Fruit fly (Drosophila melanogaster) whole organism, embryonic: Measurements from ENCODE around the gene CG14646.

Experiments
- Abd-B ChIP-seq: fragments of 200-800 bp; sonication (Bioruptor generic); optimal IDR thresholded peaks from 2 replicates; lab custom pipeline; 2018; ENCODE audit warnings: missing biosample characterization, mild to moderate bottlenecking, missing genetic modification characterization, moderate library complexity
- Bdp1 ChIP-seq: fragments of 200-800 bp; sonication (Bioruptor generic); optimal IDR thresholded peaks from 3 replicates; lab custom pipeline; 2016; ENCODE audit warnings: missing biosample characterization, missing genetic modification characterization
- CG10462 ChIP-seq: fragments of 200-800 bp; sonication (Bioruptor generic); optimal IDR thresholded peaks from 2 replicates; lab custom pipeline; 2016; ENCODE audit warnings: missing biosample characterization, missing genetic modification characterization
- CG10979 ChIP-seq: fragments of 200-800 bp; sonication (Bioruptor generic); optimal IDR thresholded peaks from 2 replicates; lab custom pipeline; 2018; ENCODE audit warnings: missing biosample characterization, mild to moderate bottlenecking, missing genetic modification characterization, moderate library complexity
- CG12219 ChIP-seq: fragments of 200-800 bp; sonication (Bioruptor generic); optimal IDR thresholded peaks from 3 replicates; lab custom pipeline; 2018; ENCODE audit warnings: missing biosample characterization, mild to moderate bottlenecking, missing genetic modification characterization
- CG12236 ChIP-seq: fragments of 200-800 bp; sonication (Bioruptor generic); optimal IDR thresholded peaks from 2 replicates; lab custom pipeline; 2016; ENCODE audit warnings: missing biosample characterization, missing genetic modification characterization
- CG14965 ChIP-seq: fragments of 200-800 bp; sonication (Bioruptor generic); optimal IDR thresholded peaks from 2 replicates; lab custom pipeline; 2016; ENCODE audit warnings: missing biosample characterization, missing genetic modification characterization, borderline replicate concordance
- CG1603 ChIP-seq: fragments of 200-800 bp; sonication (Bioruptor generic); optimal IDR thresholded peaks from 2 replicates; lab custom pipeline; 2019; ENCODE audit warnings: missing biosample characterization, mild to moderate bottlenecking, missing genetic modification characterization, moderate library complexity
- CG16813 ChIP-seq: fragments of 200-800 bp; sonication (Bioruptor generic); IDR thresholded peaks from 3 replicates; pipeline ENCODE4 v1.3.6; 2022; ENCODE audit warnings: missing biosample characterization, missing genetic modification characterization; ENCODE audit not compliant: partially characterized antibody
- CG17359 ChIP-seq: fragments of 200-800 bp; sonication (Bioruptor generic); optimal IDR thresholded peaks from 3 replicates; lab custom pipeline; 2018; ENCODE audit warnings: missing biosample characterization, mild to moderate bottlenecking, missing genetic modification characterization, moderate library complexity
- CG17361 ChIP-seq: fragments of 200-800 bp; sonication (Bioruptor generic); IDR thresholded peaks from 3 replicates; pipeline ENCODE4 v1.3.6; 2022; ENCODE audit warnings: missing biosample characterization, missing genetic modification characterization
- CG18011 ChIP-seq: fragments of 200-800 bp; sonication (Bioruptor generic); optimal IDR thresholded peaks from 2 replicates; lab custom pipeline; 2017; ENCODE audit warnings: missing biosample characterization, missing genetic modification characterization, mild to moderate bottlenecking, moderate library complexity, missing genotype
- CG3163 ChIP-seq: fragments of 200-800 bp; sonication (Bioruptor generic); optimal IDR thresholded peaks from 3 replicates; lab custom pipeline; 2016; ENCODE audit warnings: missing biosample characterization, missing genetic modification characterization
- CG33213 ChIP-seq: fragments of 200-800 bp; sonication (Bioruptor generic); optimal IDR thresholded peaks from 3 replicates; lab custom pipeline; 2016; ENCODE audit warnings: missing biosample characterization, missing genetic modification characterization
- CG34422 ChIP-seq: fragments of 200-800 bp; sonication (Bioruptor generic); IDR thresholded peaks from 3 replicates; pipeline ENCODE4 v1.3.6; 2022; ENCODE audit warnings: missing biosample characterization, missing genetic modification characterization
- CG3847 ChIP-seq: fragments of 200-800 bp; sonication (Bioruptor generic); IDR thresholded peaks from 2 replicates; pipeline ENCODE4 v1.3.6; 2022; ENCODE audit warnings: missing biosample characterization, missing genetic modification characterization
- CG4617 ChIP-seq: fragments of 200-800 bp; sonication (Bioruptor generic); optimal IDR thresholded peaks from 3 replicates; lab custom pipeline; 2016; ENCODE audit warnings: missing biosample characterization, missing genetic modification characterization, borderline replicate concordance
- CG6254 ChIP-seq: fragments of 200-800 bp; sonication (Bioruptor generic); optimal IDR thresholded peaks from 3 replicates; lab custom pipeline; 2017; ENCODE audit warnings: mild to moderate bottlenecking, missing biosample characterization, missing genetic modification reagents, missing genetic modification characterization
- CG6765 ChIP-seq: fragments of 200-800 bp; sonication (Bioruptor generic); optimal IDR thresholded peaks from 3 replicates; lab custom pipeline; 2017; ENCODE audit warnings: missing biosample characterization, mild to moderate bottlenecking, missing genetic modification characterization
- CG7786 ChIP-seq: fragments of 200-800 bp; sonication (Bioruptor generic); optimal IDR thresholded peaks from 2 replicates; lab custom pipeline; 2016; ENCODE audit warnings: missing biosample characterization, missing genetic modification characterization
- CG7928 ChIP-seq: fragments of 200-800 bp; sonication (Bioruptor generic); optimal IDR thresholded peaks from 2 replicates; lab custom pipeline; 2017; ENCODE audit warnings: missing biosample characterization, mild to moderate bottlenecking, missing genetic modification characterization
- Dfd ChIP-seq, 2 experiments: fragments of >200 bp; optimal IDR thresholded peaks; 2 replicates each; lab custom pipeline; 2017; ENCODE audit warnings: missing biosample characterization in 2 of 2, missing genetic modification characterization in 2 of 2
- Dp ChIP-seq: fragments of 200-800 bp; sonication (Bioruptor generic); optimal IDR thresholded peaks from 2 replicates; lab custom pipeline; 2018; ENCODE audit warnings: missing biosample characterization, mild to moderate bottlenecking, missing genetic modification characterization, moderate library complexity
- HmgZ ChIP-seq: fragments of 200-800 bp; sonication (Bioruptor generic); optimal IDR thresholded peaks from 2 replicates; lab custom pipeline; 2018; ENCODE audit warnings: missing biosample characterization, mild to moderate bottlenecking, missing genetic modification characterization
- Kr ChIP-seq: fragments of 200-800 bp; sonication (Bioruptor generic); optimal IDR thresholded peaks from 2 replicates; lab custom pipeline; 2017; ENCODE audit warnings: missing biosample characterization, mild to moderate bottlenecking, missing genetic modification characterization
- MBD-R2 ChIP-seq: fragments of 200-800 bp; sonication (Bioruptor generic); IDR thresholded peaks from 2 replicates; pipeline ENCODE4 v1.3.6; 2022; ENCODE audit warnings: missing biosample characterization, missing genetic modification characterization
- Myb ChIP-seq: fragments of 200-800 bp; sonication (Bioruptor generic); optimal IDR thresholded peaks from 2 replicates; lab custom pipeline; 2016; ENCODE audit warnings: missing biosample characterization, missing genetic modification characterization
- NC2α ChIP-seq: fragments of 200-800 bp; sonication (Bioruptor generic); optimal IDR thresholded peaks from 2 replicates; lab custom pipeline; 2016; ENCODE audit warnings: missing biosample characterization, missing genetic modification characterization
- NFAT ChIP-seq: fragments of 200-800 bp; sonication (Bioruptor generic); IDR thresholded peaks from 2 replicates; pipeline ENCODE4 v1.3.6; 2022; ENCODE audit warnings: missing biosample characterization, missing genetic modification characterization
- Oli ChIP-seq: fragments of 200-800 bp; sonication (Bioruptor generic); optimal IDR thresholded peaks from 2 replicates; lab custom pipeline; 2018; ENCODE audit warnings: missing biosample characterization, mild to moderate bottlenecking, missing genetic modification characterization, moderate library complexity
- Pdp1 ChIP-seq, 2 experiments: fragments of 200-800 bp; sonication (Bioruptor generic); optimal IDR thresholded peaks; 3 replicates each; lab custom pipeline; 2016; ENCODE audit warnings: missing biosample characterization in 2 of 2, missing genetic modification characterization in 2 of 2, mild to moderate bottlenecking in 1 of 2, moderate library complexity in 1 of 2
- Side ChIP-seq: fragments of 200-800 bp; sonication (Bioruptor generic); optimal IDR thresholded peaks from 2 replicates; lab custom pipeline; 2016; ENCODE audit warnings: missing biosample characterization, missing genetic modification characterization
- Sox102F ChIP-seq: fragments of 200-800 bp; sonication (Bioruptor generic); optimal IDR thresholded peaks from 2 replicates; lab custom pipeline; 2018; ENCODE audit warnings: missing biosample characterization, mild to moderate bottlenecking, missing genetic modification characterization, moderate library complexity
- Taf1 ChIP-seq: fragments of 200-800 bp; sonication (Bioruptor generic); IDR thresholded peaks from 2 replicates; pipeline ENCODE4 v1.3.6; 2022; ENCODE audit warnings: missing biosample characterization, missing genetic modification characterization
- dan ChIP-seq: fragments of 200-800 bp; sonication (Bioruptor generic); IDR thresholded peaks from 2 replicates; pipeline ENCODE4 v1.3.6; 2022; ENCODE audit warnings: missing biosample characterization, missing genetic modification characterization
- dm ChIP-seq: fragments of 200-800 bp; sonication (Bioruptor generic); optimal IDR thresholded peaks from 3 replicates; lab custom pipeline; 2016; ENCODE audit warnings: missing biosample characterization, missing genetic modification characterization
- dmrt11E ChIP-seq: fragments of 200-800 bp; sonication (Bioruptor generic); optimal IDR thresholded peaks from 3 replicates; lab custom pipeline; 2018; ENCODE audit warnings: missing biosample characterization, mild to moderate bottlenecking, missing genetic modification characterization, moderate library complexity
- eyg ChIP-seq: fragments of 200-800 bp; sonication (Bioruptor generic); optimal IDR thresholded peaks from 3 replicates; lab custom pipeline; 2016; ENCODE audit warnings: missing biosample characterization, missing genetic modification characterization
- grau ChIP-seq: fragments of 200-800 bp; optimal IDR thresholded peaks from 3 replicates; lab custom pipeline; 2019; ENCODE audit warnings: missing biosample characterization, mild to moderate bottlenecking, missing genetic modification characterization, moderate library complexity
- ind ChIP-seq: fragments of 200-800 bp; sonication (Bioruptor generic); optimal IDR thresholded peaks from 3 replicates; lab custom pipeline; 2016; ENCODE audit warnings: missing biosample characterization, missing genetic modification characterization
- lov ChIP-seq, 2 experiments: fragments of 200-800 bp in 1 of 2; fragments of >200 bp in 1 of 2; sonication (Bioruptor generic) in 1 of 2; IDR thresholded peaks in 1 of 2; optimal IDR thresholded peaks in 1 of 2; 2 replicates in 1 of 2; 3 replicates in 1 of 2; pipeline versions ENCODE4 v1.3.6 to Lab custom; 2017 to 2022; ENCODE audit warnings: missing biosample characterization in 1 of 2, missing genetic modification characterization in 1 of 2
- pb ChIP-seq: fragments of 200-800 bp; sonication (Bioruptor generic); optimal IDR thresholded peaks from 3 replicates; lab custom pipeline; 2016; ENCODE audit warnings: missing biosample characterization, missing genetic modification characterization
- pnt ChIP-seq: fragments of 200-800 bp; sonication (Bioruptor generic); optimal IDR thresholded peaks from 3 replicates; lab custom pipeline; 2016; ENCODE audit warnings: missing biosample characterization, missing genetic modification characterization
- pros ChIP-seq: fragments of 200-800 bp; sonication (Bioruptor generic); optimal IDR thresholded peaks from 3 replicates; lab custom pipeline; 2019; ENCODE audit warnings: missing biosample characterization, mild to moderate bottlenecking, missing genetic modification characterization, moderate library complexity
- pum ChIP-seq: fragments of 200-800 bp; sonication (Bioruptor generic); optimal IDR thresholded peaks from 2 replicates; lab custom pipeline; 2016; ENCODE audit warnings: missing biosample characterization, missing genetic modification characterization
- ro ChIP-seq: fragments of 200-800 bp; sonication (Bioruptor generic); IDR thresholded peaks from 2 replicates; pipeline ENCODE4 v1.3.6; 2022; ENCODE audit warnings: missing biosample characterization, missing genetic modification characterization
- sima ChIP-seq: fragments of 200-800 bp; sonication (Bioruptor generic); optimal IDR thresholded peaks from 2 replicates; lab custom pipeline; 2016; ENCODE audit warnings: missing biosample characterization, missing genetic modification characterization
- twi ChIP-seq: fragments of 200-800 bp; optimal IDR thresholded peaks from 2 replicates; lab custom pipeline; 2019; ENCODE audit warnings: missing biosample characterization, mild to moderate bottlenecking, missing genetic modification characterization, moderate library complexity
- vnd ChIP-seq: fragments of 200-800 bp; sonication (Bioruptor generic); IDR thresholded peaks from 3 replicates; pipeline ENCODE4 v1.3.6; 2022; ENCODE audit warnings: missing biosample characterization, missing genetic modification characterization; ENCODE audit not compliant: partially characterized antibody
- wdn ChIP-seq: fragments of 200-800 bp; sonication (Bioruptor generic); IDR thresholded peaks from 2 replicates; pipeline ENCODE4 v1.3.6; 2022; ENCODE audit warnings: missing biosample characterization, missing genetic modification characterization
- yki ChIP-seq: fragments of >200 bp; optimal IDR thresholded peaks from 3 replicates; lab custom pipeline; 2018

The CG14646 gene

DNA sequence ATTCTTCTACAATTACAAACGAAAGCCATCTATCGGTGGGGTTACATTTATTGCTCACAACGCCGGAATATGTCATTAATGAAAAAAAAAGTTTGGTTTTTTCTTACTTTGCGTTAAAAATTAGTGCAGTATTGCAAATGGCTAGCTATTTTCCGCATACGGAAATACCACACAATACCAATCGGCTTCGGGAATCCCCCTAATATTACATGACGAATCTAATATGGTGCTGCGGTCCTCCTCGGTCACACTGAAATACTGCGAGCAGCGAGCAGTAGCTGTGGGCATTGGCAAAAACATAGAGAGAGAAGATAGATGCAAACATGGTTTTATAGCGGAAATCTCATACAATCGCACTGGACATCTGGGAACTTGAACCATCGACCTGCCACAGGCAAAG, 2.7 kb upstream of the CG14646 start, which contains the start of gene tub (continued):
- TF ChIP-seq CG33213 (GFP tag; lab: Kevin White, UChicago): peak; percentile 14
- no peak for TF ChIP-seq CG3163 (GFP tag; lab: Kevin White, UChicago)
- no peak for TF ChIP-seq eyg
- peak; percentile 36 for TF ChIP-seq CG10979 (tag; lab: Kevin White, UChicago)
- TF ChIP-seq Dfd (GFP tag; optimal IDR thresholded peaks at IDR 0.05; lab: Kevin White, UChicago): no peak
- TF ChIP-seq pb: no peak
- no peak for TF ChIP-seq CG14965 (GFP tag; lab: Kevin White, UChicago)
- no peak for TF ChIP-seq pnt (GFP tag; lab: Kevin White, UChicago)
- TF ChIP-seq Pdp1 (GFP tag; optimal IDR thresholded peaks at IDR 0.05; lab: Kevin White, UChicago): peak; percentile 24 to 87
- TF ChIP-seq CG17359 (tag; lab: Kevin White, UChicago): peak; percentile 34
- peak; percentile 39 for TF ChIP-seq twi (tag; lab: Kevin White, UChicago)
- TF ChIP-seq Oli (tag; lab: Kevin White, UChicago): no peak
- peak; percentile 12 for TF ChIP-seq dmrt11E (tag; lab: Kevin White, UChicago)
- no peak for TF ChIP-seq CG6254
- TF ChIP-seq CG7928 (GFP tag; lab: Kevin White, UChicago): no peak
- no peak; the same call in 1 of the 3 replicates for TF ChIP-seq CG17361 (GFP tag; lab: Robert Waterston, UW)
- no peak for TF ChIP-seq NC2α (GFP tag; lab: Kevin White, UChicago)
- no peak for TF ChIP-seq Abd-B (GFP tag; lab: Kevin White, UChicago)
- peak; percentile 94 for TF ChIP-seq MBD-R2 (GFP tag; lab: Robert Waterston, UW)
- peak; percentile 76 for TF ChIP-seq HmgZ (tag; lab: Kevin White, UChicago)
- TF ChIP-seq pum (GFP tag; lab: Kevin White, UChicago): peak; percentile 12
- TF ChIP-seq Kr (GFP tag; lab: Kevin White, UChicago): no peak
- peak; percentile 69 for TF ChIP-seq CG4617 (GFP tag; lab: Kevin White, UChicago)
- TF ChIP-seq pros (GFP tag; lab: Kevin White, UChicago): no peak
- TF ChIP-seq lov (optimal IDR thresholded peaks at IDR 0.05; lab: Kevin White, UChicago): no peak
- no peak for TF ChIP-seq lov (GFP tag; IDR thresholded peaks at IDR 0.05; lab: Robert Waterston, UW)
- TF ChIP-seq ind (GFP tag; lab: Kevin White, UChicago): peak; percentile 43
- TF ChIP-seq Dp (GFP tag; lab: Kevin White, UChicago): peak; percentile 32
- TF ChIP-seq wdn: no peak
- TF ChIP-seq Sox102F (GFP tag; lab: Kevin White, UChicago): no peak
- TF ChIP-seq Taf1 (GFP tag; lab: Robert Waterston, UW): no peak
- TF ChIP-seq dan (GFP tag; lab: Robert Waterston, UW): no peak
- TF ChIP-seq ro (GFP tag; lab: Robert Waterston, UW): no peak
- peak; percentile 50 for TF ChIP-seq grau
- TF ChIP-seq CG6765: no peak
- peak; percentile 4 for TF ChIP-seq CG18011
- no peak for TF ChIP-seq vnd (GFP tag; lab: Robert Waterston, UW)
- peak; percentile 33 for TF ChIP-seq dm (GFP tag; lab: Kevin White, UChicago)
- no peak for TF ChIP-seq CG12219 (GFP tag; lab: Kevin White, UChicago)
- TF ChIP-seq NFAT (GFP tag; lab: Robert Waterston, UW): no peak
- TF ChIP-seq CG12236 (GFP tag; lab: Kevin White, UChicago): no peak
- peak; percentile 36 for TF ChIP-seq Myb
- no peak for TF ChIP-seq sima (GFP tag; lab: Kevin White, UChicago)
- TF ChIP-seq CG34422 (GFP tag; lab: Robert Waterston, UW): no peak
- TF ChIP-seq Bdp1: no peak
- TF ChIP-seq Side (GFP tag; lab: Kevin White, UChicago): no peak
- TF ChIP-seq CG1603 (tag; lab: Kevin White, UChicago): peak; percentile 77
- TF ChIP-seq CG3847 (GFP tag; lab: Robert Waterston, UW): peak; percentile 62; the same call in 1 of the 2 replicates
- TF ChIP-seq CG16813 (GFP tag; lab: Robert Waterston, UW): no peak
- TF ChIP-seq yki (lab: Kevin White, UChicago): no peak
- no peak for TF ChIP-seq CG10462 (GFP tag; lab: Kevin White, UChicago)
- TF ChIP-seq CG7786 (GFP tag; lab: Kevin White, UChicago): peak; percentile 23
